Fruit fly (Drosophila melanogaster): ENCODE results near the gene CG6661.

The CG6661 gene

dm6 chr3L:14028485-14029384 is 5.8 kb upstream of the CG6661 start, which contains the start of gene Ptip (continued):
- peak; percentile 1 for TF ChIP-seq lilli (GFP tag; optimal IDR thresholded peaks at IDR 0.05)
- peak; percentile 69 for TF ChIP-seq kah (GFP tag; optimal IDR thresholded peaks at IDR 0.05)
- peak; percentile 46; the same call in 1 of the 3 replicates for TF ChIP-seq Dbx (GFP tag; IDR thresholded peaks at IDR 0.05)
- peak; percentile 25 for TF ChIP-seq CG12391 (tag; optimal IDR thresholded peaks at IDR 0.05)
- peak; percentile 61 for TF ChIP-seq slbo (GFP tag; IDR thresholded peaks at IDR 0.05)
- peak; percentile 79 for TF ChIP-seq MTF-1 (GFP tag; optimal IDR thresholded peaks at IDR 0.05; ENCODE audit: borderline replicate concordance)
- TF ChIP-seq C15 (GFP tag; IDR thresholded peaks at IDR 0.05) = 0 out of 3 replicates have a peak, but pooled peaks have one; percentile 43
- TF ChIP-seq kay (GFP tag; optimal IDR thresholded peaks at IDR 0.05) = no peak
- peak; percentile 98 for TF ChIP-seq bbx (GFP tag; IDR thresholded peaks at IDR 0.05; ENCODE audit: partially characterized antibody)
- peak; percentile 94 for TF ChIP-seq Dref (GFP tag; IDR thresholded peaks at IDR 0.05)
- peak; percentile 99 for TF ChIP-seq Sry-δ (GFP tag; optimal IDR thresholded peaks at IDR 0.05)
- TF ChIP-seq CG9609 (GFP tag; optimal IDR thresholded peaks at IDR 0.05) = peak; percentile 1
- TF ChIP-seq Myb (GFP tag; optimal IDR thresholded peaks at IDR 0.05) = peak; percentile 58
- TF ChIP-seq GATAe (GFP tag; conservative IDR thresholded peaks at IDR 0.05) = peak; percentile 43; the same call in 1 of the 2 replicates
- no peak for TF ChIP-seq ap (GFP tag; IDR thresholded peaks at IDR 0.05)
- peak; percentile 94 for TF ChIP-seq hb (GFP tag; IDR thresholded peaks at IDR 0.05; ENCODE audit: partially characterized antibody)
- TF ChIP-seq run (tag; optimal IDR thresholded peaks at IDR 0.05) = no peak
- TF ChIP-seq chinmo (GFP tag; IDR thresholded peaks at IDR 0.05; ENCODE audit: partially characterized antibody) = peak; percentile 91
- peak; percentile 53 for TF ChIP-seq CG33213 (GFP tag; optimal IDR thresholded peaks at IDR 0.05)
- peak; percentile 35 for TF ChIP-seq Side (GFP tag; optimal IDR thresholded peaks at IDR 0.05)
- peak; percentile 37 for TF ChIP-seq Xbp1 (GFP tag; optimal IDR thresholded peaks at IDR 0.05)
- peak; percentile 25; the same call in 1 of the 2 replicates for TF ChIP-seq CG11696 (GFP tag; IDR thresholded peaks at IDR 0.05)
- TF ChIP-seq dmrt99B (tag; optimal IDR thresholded peaks at IDR 0.05) = no peak
- TF ChIP-seq cg (GFP tag; optimal IDR thresholded peaks at IDR 0.05) = peak; percentile 97
- TF ChIP-seq Doc3 (GFP tag; IDR thresholded peaks at IDR 0.05; ENCODE audit: partially characterized antibody) = peak; percentile 87
- no peak for TF ChIP-seq prd (optimal IDR thresholded peaks at IDR 0.05)
- 0 out of 3 replicates have a peak, but pooled peaks have one; percentile 19 for TF ChIP-seq prd (GFP tag; IDR thresholded peaks at IDR 0.05)
- TF ChIP-seq sug (tag; optimal IDR thresholded peaks at IDR 0.05) = peak; percentile 21
- TF ChIP-seq Hmr (GFP tag; optimal IDR thresholded peaks at IDR 0.05) = peak; percentile 54
- peak; percentile 91 for TF ChIP-seq mld (GFP tag; IDR thresholded peaks at IDR 0.05; ENCODE audit: partially characterized antibody)
- peak; percentile 41 for TF ChIP-seq scrt (GFP tag; optimal IDR thresholded peaks at IDR 0.05)
- peak; percentile 2 for TF ChIP-seq Six4 (GFP tag; optimal IDR thresholded peaks at IDR 0.05)
- peak; percentile 47 for TF ChIP-seq CoRest (tag; optimal IDR thresholded peaks at IDR 0.05)
- peak; percentile 38; the same call in 1 of the 2 replicates for TF ChIP-seq Drgx (GFP tag; IDR thresholded peaks at IDR 0.05)
- TF ChIP-seq sob (GFP tag; IDR thresholded peaks at IDR 0.05) = peak; percentile 31; the same call in 1 of the 2 replicates
- TF ChIP-seq row (GFP tag; IDR thresholded peaks at IDR 0.05) = peak; percentile 83
- TF ChIP-seq CG2116 (GFP tag; optimal IDR thresholded peaks at IDR 0.05) = peak; percentile 91
- TF ChIP-seq HHEX (GFP tag; optimal IDR thresholded peaks at IDR 0.05) = peak; percentile 48
- 0 out of 2 replicates have a peak, but pooled peaks have one; percentile 26 for TF ChIP-seq CG3847 (GFP tag; IDR thresholded peaks at IDR 0.05)
- TF ChIP-seq Dll (GFP tag; IDR thresholded peaks at IDR 0.05; ENCODE audit: partially characterized antibody) = peak; percentile 91
- TF ChIP-seq CG13287 (GFP tag; IDR thresholded peaks at IDR 0.05; ENCODE audit: partially characterized antibody) = peak; percentile 95
- 0 out of 3 replicates have a peak, but pooled peaks have one; percentile 9 for TF ChIP-seq ase (GFP tag; IDR thresholded peaks at IDR 0.05)
- TF ChIP-seq pfk (GFP tag; optimal IDR thresholded peaks at IDR 0.05) = peak; percentile 40
- TF ChIP-seq Xrp1 (GFP tag; IDR thresholded peaks at IDR 0.05) = peak; percentile 44; the same call in 1 of the 2 replicates
- TF ChIP-seq CG17186 (GFP tag; optimal IDR thresholded peaks at IDR 0.05) = peak; percentile 26
- TF ChIP-seq zf30C (GFP tag; optimal IDR thresholded peaks at IDR 0.05) = no peak
- TF ChIP-seq CG17568 (GFP tag; optimal IDR thresholded peaks at IDR 0.05) = no peak
